Fruit fly (Drosophila melanogaster): ENCODE measurements around the gene Vha100-1.

Gene Vha100-1

dm6 chr3R:29151621-29152092 lies 20.7 kb downstream of the Vha100-1 start, which contains the start of gene eIF2D (continued):
- TF ChIP-seq Dp (GFP tag; optimal IDR thresholded peaks at IDR 0.05) = peak; percentile 1
- peak; percentile 21 for TF ChIP-seq CG9437 (GFP tag; optimal IDR thresholded peaks at IDR 0.05)
- TF ChIP-seq Scr (GFP tag; IDR thresholded peaks at IDR 0.05; ENCODE audit: partially characterized antibody) = peak; percentile 19; the same call in 1 of the 2 replicates
- no peak for TF ChIP-seq D (optimal IDR thresholded peaks at IDR 0.05)
- TF ChIP-seq D (GFP tag; optimal IDR thresholded peaks at IDR 0.05) = peak; percentile 46
- peak; percentile 26 for TF ChIP-seq Dad (GFP tag; optimal IDR thresholded peaks at IDR 0.05)
- TF ChIP-seq CG11247 (GFP tag; IDR thresholded peaks at IDR 0.05) = peak; percentile 42; the same call in 1 of the 2 replicates
- TF ChIP-seq CG9932 (GFP tag; IDR thresholded peaks at IDR 0.05) = peak; percentile 62
- TF ChIP-seq Hr51 (GFP tag; optimal IDR thresholded peaks at IDR 0.05) = peak in 1 of 2 experiments; percentile 67
- no peak for TF ChIP-seq Neu2 (GFP tag; optimal IDR thresholded peaks at IDR 0.05; ENCODE audit: borderline replicate concordance)
- TF ChIP-seq NC2β (GFP tag; optimal IDR thresholded peaks at IDR 0.05) = peak; percentile 5
- TF ChIP-seq MESR4 (GFP tag; optimal IDR thresholded peaks at IDR 0.05) = peak; percentile 68
- TF ChIP-seq CG6854 (GFP tag; optimal IDR thresholded peaks at IDR 0.05) = peak; percentile 62
- TF ChIP-seq chif (GFP tag; optimal IDR thresholded peaks at IDR 0.05) = peak; percentile 37
- TF ChIP-seq CG13775 (GFP tag; optimal IDR thresholded peaks at IDR 0.05) = peak; percentile 60
- TF ChIP-seq Usf (GFP tag; optimal IDR thresholded peaks at IDR 0.05) = no peak
- peak; percentile 95 for TF ChIP-seq Sry-β (GFP tag; optimal IDR thresholded peaks at IDR 0.05)
- peak; percentile 68 for TF ChIP-seq CG32532 (GFP tag; IDR thresholded peaks at IDR 0.05)
- no peak; the same call in 2 of the 3 replicates for TF ChIP-seq Dbx (GFP tag; IDR thresholded peaks at IDR 0.05)
- peak; percentile 45 for TF ChIP-seq CG8388 (GFP tag; optimal IDR thresholded peaks at IDR 0.05)
- TF ChIP-seq CG1529 (GFP tag; optimal IDR thresholded peaks at IDR 0.05) = peak; percentile 19
- TF ChIP-seq al (GFP tag; IDR thresholded peaks at IDR 0.05) = peak; percentile 18; the same call in 1 of the 2 replicates
- peak; percentile 40 for TF ChIP-seq CG2116 (GFP tag; optimal IDR thresholded peaks at IDR 0.05)
- TF ChIP-seq Nf-YB (GFP tag; optimal IDR thresholded peaks at IDR 0.05) = peak; percentile 19
- 0 out of 3 replicates have a peak, but pooled peaks have one; percentile 49 for TF ChIP-seq ken (GFP tag; IDR thresholded peaks at IDR 0.05)
- peak; percentile 59 for TF ChIP-seq CG6813 (GFP tag; optimal IDR thresholded peaks at IDR 0.05)
- TF ChIP-seq CG2199 (GFP tag; IDR thresholded peaks at IDR 0.05) = peak; percentile 40; the same call in 1 of the 3 replicates
- peak; percentile 26 for TF ChIP-seq gcm (GFP tag; optimal IDR thresholded peaks at IDR 0.05)
- peak; percentile 87 for TF ChIP-seq Med (GFP tag)
- peak; percentile 51 for TF ChIP-seq Six4 (GFP tag; optimal IDR thresholded peaks at IDR 0.05)
- TF ChIP-seq CG4820 (GFP tag; optimal IDR thresholded peaks at IDR 0.05) = peak; percentile 51
- peak; percentile 37 for TF ChIP-seq bab2 (GFP tag; optimal IDR thresholded peaks at IDR 0.05)
- TF ChIP-seq NFAT (GFP tag; IDR thresholded peaks at IDR 0.05) = peak; percentile 50; the same call in 1 of the 2 replicates
- peak; percentile 50 for TF ChIP-seq Chrac-16 (GFP tag; optimal IDR thresholded peaks at IDR 0.05)
- TF ChIP-seq CG7839 (tag; optimal IDR thresholded peaks at IDR 0.05) = peak; percentile 67
- TF ChIP-seq crp (GFP tag; optimal IDR thresholded peaks at IDR 0.05) = peak in 1 of 2 experiments; percentile 57
- peak; percentile 22 for TF ChIP-seq CG12299 (tag; optimal IDR thresholded peaks at IDR 0.05)
- no peak for TF ChIP-seq pan (optimal IDR thresholded peaks at IDR 0.05)
- peak in 1 of 2 experiments; percentile 72 for TF ChIP-seq pan (GFP tag; optimal IDR thresholded peaks at IDR 0.05 in 1 of 2, IDR thresholded peaks at IDR 0.05 in 1 of 2)
- TF ChIP-seq trem (tag; optimal IDR thresholded peaks at IDR 0.05) = peak; percentile 50
- TF ChIP-seq Aef1 (GFP tag; IDR thresholded peaks at IDR 0.05) = peak; percentile 34; the same call in 1 of the 3 replicates
- TF ChIP-seq lola (GFP tag; optimal IDR thresholded peaks at IDR 0.05) = peak in 1 of 3 experiments; percentile 52
- peak; percentile 40; the same call in 1 of the 2 replicates for TF ChIP-seq sens-2 (GFP tag; IDR thresholded peaks at IDR 0.05)
- no peak for TF ChIP-seq Poxn (GFP tag; IDR thresholded peaks at IDR 0.05)
- TF ChIP-seq CG12219 (GFP tag; optimal IDR thresholded peaks at IDR 0.05) = peak; percentile 55
- TF ChIP-seq CG12744 (GFP tag; optimal IDR thresholded peaks at IDR 0.05) = peak; percentile 47
- TF ChIP-seq ranshi (GFP tag; IDR thresholded peaks at IDR 0.05) = peak; percentile 64; the same call in 1 of the 2 replicates
- peak; percentile 67 for TF ChIP-seq CG8924 (tag; optimal IDR thresholded peaks at IDR 0.05)
- peak; percentile 27 for TF ChIP-seq CG4328 (GFP tag; optimal IDR thresholded peaks at IDR 0.05)
